Worm (Caenorhabditis elegans) whole organism, midembryonic: ENCODE data around the gene C49F5.13.

Experiments used
- T22C8.4 ChIP-seq: fragments of 200-800 bp; sonication (Bioruptor generic); IDR thresholded peaks from 2 replicates; pipeline ENCODE4 v1.3.6; 2022; ENCODE audit warnings: missing genetic modification characterization, missing compliant biosample characterization
- cog-1 ChIP-seq: sonication (generic microtip); optimal IDR thresholded peaks from 2 replicates; lab custom pipeline; 2016; ENCODE audit warnings: missing genetic modification characterization, missing compliant biosample characterization
- flt-1 ChIP-seq: fragments of 200-800 bp; sonication (Bioruptor generic); IDR thresholded peaks from 2 replicates; pipeline ENCODE4 v1.3.6; 2022; ENCODE audit warnings: missing genetic modification characterization, missing compliant biosample characterization
- klf-2 ChIP-seq: fragments of 200-800 bp; sonication (Bioruptor generic); conservative IDR thresholded peaks from 2 replicates; pipeline ENCODE4 v1.3.6; 2022; ENCODE audit warnings: missing genetic modification reagents, missing genetic modification characterization, missing compliant biosample characterization
- med-1 ChIP-seq: sonication (generic microtip); optimal IDR thresholded peaks from 2 replicates; lab custom pipeline; 2017; ENCODE audit warnings: missing genetic modification characterization, mild to moderate bottlenecking, missing compliant biosample characterization, antibody characterized with exemption, missing genetic modification reagents; ENCODE audit not compliant: insufficient read depth
- ref-1 ChIP-seq: fragments of 200-800 bp; sonication (Bioruptor generic); conservative IDR thresholded peaks from 2 replicates; pipeline ENCODE4 v1.3.6; 2022; ENCODE audit warnings: missing genetic modification reagents, missing genetic modification characterization, missing compliant biosample characterization
- tab-1 ChIP-seq: fragments of 200-800 bp; sonication (Bioruptor generic); IDR thresholded peaks from 2 replicates; pipeline ENCODE4 v1.3.6; 2022; ENCODE audit warnings: missing genetic modification characterization, missing compliant biosample characterization
- ztf-23 ChIP-seq: fragments of 200-800 bp; sonication (Bioruptor generic); IDR thresholded peaks from 2 replicates; pipeline ENCODE4 v1.3.6; 2022; ENCODE audit warnings: missing genetic modification reagents, missing genetic modification characterization, missing compliant biosample characterization
- ztf-29 ChIP-seq: fragments of 200-800 bp; sonication (Bioruptor generic); IDR thresholded peaks from 2 replicates; pipeline ENCODE4 v1.3.6; 2022; ENCODE audit warnings: missing genetic modification reagents, missing genetic modification characterization, missing compliant biosample characterization

C49F5.13 gene

DNA sequence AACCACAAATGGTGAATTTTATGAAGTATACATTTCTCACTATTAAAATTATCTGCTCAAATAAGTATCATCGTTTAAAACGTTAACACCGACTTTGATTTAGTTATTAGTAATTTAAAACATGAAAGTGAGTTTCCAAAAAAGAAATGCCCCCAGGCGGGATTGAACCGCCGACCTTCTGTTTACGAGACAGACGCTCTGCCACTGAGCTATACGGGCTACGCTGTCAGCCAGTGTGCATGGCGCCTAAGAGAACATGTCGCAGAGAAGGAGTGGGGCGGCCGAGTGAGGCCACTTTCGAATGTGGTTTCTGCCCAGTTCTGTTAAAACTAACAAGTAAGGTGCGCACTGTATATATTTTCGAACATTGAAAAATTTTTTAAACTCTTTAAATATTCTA lies 26.3 kb upstream of the C49F5.13 start:
- TF ChIP-seq T22C8.4 (GFP tag; lab: Robert Waterston, UW): peak; percentile 63; the same call in 1 of the 2 replicates
- peak; percentile 85 for TF ChIP-seq ztf-23 (GFP tag; lab: Robert Waterston, UW)
- peak; percentile 92 for TF ChIP-seq flt-1 (GFP tag; lab: Robert Waterston, UW)
- TF ChIP-seq ref-1 (GFP tag; lab: Robert Waterston, UW): peak; percentile 72
- TF ChIP-seq ztf-29: 0 out of 2 replicates have a peak, but pooled peaks have one; percentile 58
- TF ChIP-seq tab-1 (GFP tag; lab: Robert Waterston, UW): peak; percentile 90
- peak; percentile 69 for TF ChIP-seq cog-1 (tag; lab: Kevin White, UChicago)
- peak; percentile 41 for TF ChIP-seq med-1 (GFP tag; lab: Kevin White, UChicago)
- peak; percentile 79 for TF ChIP-seq klf-2 (GFP tag; lab: Robert Waterston, UW)

DNA sequence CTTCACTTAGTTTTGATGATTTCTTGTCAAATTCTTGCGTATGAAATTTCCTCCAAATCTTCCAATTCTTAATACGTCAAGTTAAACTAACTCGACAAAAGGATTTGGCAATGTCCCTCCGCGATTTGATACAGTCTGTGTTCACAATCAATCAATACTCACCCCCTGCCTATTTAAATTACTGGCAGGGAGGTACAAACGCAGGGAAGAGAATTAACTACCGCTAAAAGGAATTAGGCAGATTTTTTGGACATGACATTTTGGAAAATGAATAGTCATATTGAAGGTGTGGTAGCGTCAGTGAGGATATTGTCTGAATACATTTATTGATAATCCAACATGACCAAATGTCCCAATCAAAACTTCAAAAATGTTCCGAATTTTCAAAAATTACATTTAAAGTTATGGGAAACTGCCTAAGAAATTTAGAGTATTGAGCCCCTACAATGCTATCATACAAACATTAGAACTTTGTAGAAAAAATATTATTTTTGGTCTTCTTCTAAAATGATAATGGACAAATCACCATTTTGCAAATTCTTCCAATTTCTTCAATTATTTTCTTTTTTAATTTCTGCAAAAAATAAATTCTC lies 23.8 kb upstream of the C49F5.13 start:
- TF ChIP-seq ztf-29 (no peak), tab-1 (GFP tag; lab: Robert Waterston, UW) (peak; percentile 74; the same call in 1 of the 2 replicates), med-1 (GFP tag; lab: Kevin White, UChicago) (peak; percentile 64), T22C8.4 (GFP tag; lab: Robert Waterston, UW) (peak; percentile 100), klf-2 (GFP tag; lab: Robert Waterston, UW) (peak; percentile 67), ztf-23 (GFP tag; lab: Robert Waterston, UW) (peak; percentile 86), flt-1 (GFP tag; lab: Robert Waterston, UW) (peak; percentile 90), cog-1 (tag; lab: Kevin White, UChicago) (peak; percentile 95), ref-1 (GFP tag; lab: Robert Waterston, UW) (peak; percentile 48)

ce11 chrX:11938826-11939225 lies 22.4 kb upstream of the C49F5.13 start, which contains the start of gene F55G7.5:
Gene F55G7.5 (minus strand): TSS chrX:11938926.
- TF ChIP-seq cog-1 (tag; lab: Kevin White, UChicago) (no peak), T22C8.4 (GFP tag; lab: Robert Waterston, UW) (no peak), tab-1 (GFP tag; lab: Robert Waterston, UW) (no peak), ztf-23 (GFP tag; lab: Robert Waterston, UW) (no peak), med-1 (GFP tag; lab: Kevin White, UChicago) (no peak), flt-1 (GFP tag; lab: Robert Waterston, UW) (no peak), ztf-29 (no peak)

ce11 chrX:11941951-11942350 lies 19.3 kb upstream of the C49F5.13 start, which contains the start of gene F55G7.3:
Gene F55G7.3 (minus strand): TSS chrX:11942051.
- TF ChIP-seq flt-1 (GFP tag; lab: Robert Waterston, UW) (no peak), T22C8.4 (GFP tag; lab: Robert Waterston, UW) (no peak), ztf-29 (no peak), tab-1 (GFP tag; lab: Robert Waterston, UW) (no peak), med-1 (GFP tag; lab: Kevin White, UChicago) (no peak), cog-1 (tag; lab: Kevin White, UChicago) (no peak)

- peak; percentile 78 for TF ChIP-seq T22C8.4 (GFP tag; lab: Robert Waterston, UW)
- no peak for TF ChIP-seq klf-2 (GFP tag; lab: Robert Waterston, UW)
- TF ChIP-seq med-1 (GFP tag; lab: Kevin White, UChicago): no peak
- TF ChIP-seq ztf-23 (GFP tag; lab: Robert Waterston, UW): no peak
- TF ChIP-seq cog-1 (tag; lab: Kevin White, UChicago): peak; percentile 32
- no peak for TF ChIP-seq ref-1 (GFP tag; lab: Robert Waterston, UW)
- TF ChIP-seq flt-1 (GFP tag; lab: Robert Waterston, UW): no peak
- TF ChIP-seq ztf-29: no peak
- no peak for TF ChIP-seq tab-1 (GFP tag; lab: Robert Waterston, UW)
These were observed 14.3 kb upstream of the C49F5.13 start, which contains the start of gene nfya-1 for ce11 chrX:11946788-11947463. Gene nfya-1 (minus strand): TSS chrX:11946838.

- TF ChIP-seq ref-1 (GFP tag; lab: Robert Waterston, UW) (no peak), cog-1 (tag; lab: Kevin White, UChicago) (no peak), T22C8.4 (GFP tag; lab: Robert Waterston, UW) (no peak), ztf-29 (no peak), klf-2 (GFP tag; lab: Robert Waterston, UW) (no peak), flt-1 (GFP tag; lab: Robert Waterston, UW) (no peak), ztf-23 (GFP tag; lab: Robert Waterston, UW) (no peak), med-1 (GFP tag; lab: Kevin White, UChicago) (no peak), tab-1 (GFP tag; lab: Robert Waterston, UW) (no peak)
These were observed 12.9 kb upstream of the C49F5.13 start, which contains the start of gene lsd-1 for ce11 chrX:11948184-11948894. Gene lsd-1 (plus strand): TSS chrX:11948844.

- TF ChIP-seq klf-2 (GFP tag; lab: Robert Waterston, UW) (no peak), ztf-23 (GFP tag; lab: Robert Waterston, UW) (no peak), flt-1 (GFP tag; lab: Robert Waterston, UW) (no peak), ref-1 (GFP tag; lab: Robert Waterston, UW) (no peak), cog-1 (tag; lab: Kevin White, UChicago) (no peak), med-1 (GFP tag; lab: Kevin White, UChicago) (no peak), tab-1 (GFP tag; lab: Robert Waterston, UW) (no peak), ztf-29 (no peak), T22C8.4 (GFP tag; lab: Robert Waterston, UW) (no peak)
These were observed 9.1 kb upstream of the C49F5.13 start for ce11 chrX:11952129-11952528.

DNA sequence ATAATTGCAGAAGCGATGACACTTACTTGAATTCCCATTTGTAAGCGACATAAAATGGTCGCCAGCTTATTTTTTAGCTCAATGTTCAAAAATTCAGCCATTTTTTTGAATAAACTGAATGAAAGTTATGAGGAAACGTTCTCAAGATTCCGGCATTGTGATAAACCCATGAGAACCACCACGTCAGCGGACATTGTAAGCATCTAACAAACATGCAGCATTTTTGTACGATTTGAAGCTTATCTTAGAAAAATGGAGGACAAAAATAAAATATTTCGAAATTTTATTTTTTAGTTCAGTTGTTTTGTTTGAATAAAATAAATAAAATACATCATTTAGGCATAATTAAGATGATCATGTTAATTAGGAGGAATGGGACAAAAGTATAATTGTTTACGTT lies 8.0 kb upstream of the C49F5.13 start, which contains the start of gene T08D10.4:
T08D10.4 (minus strand) TSS at position 101 of the 400 bp plus-strand sequence.
- TF ChIP-seq tab-1 (GFP tag; lab: Robert Waterston, UW): no peak
- no peak for TF ChIP-seq T22C8.4 (GFP tag; lab: Robert Waterston, UW)
- TF ChIP-seq cog-1 (tag; lab: Kevin White, UChicago): no peak
- TF ChIP-seq klf-2 (GFP tag; lab: Robert Waterston, UW): no peak
- no peak for TF ChIP-seq ref-1 (GFP tag; lab: Robert Waterston, UW)
- no peak for TF ChIP-seq ztf-29
- TF ChIP-seq flt-1 (GFP tag; lab: Robert Waterston, UW): no peak
- TF ChIP-seq ztf-23 (GFP tag; lab: Robert Waterston, UW): no peak
- no peak for TF ChIP-seq med-1 (GFP tag; lab: Kevin White, UChicago)
